Worm (Caenorhabditis elegans): ENCODE results near the gene cyn-11.

cyn-11 gene

DNA sequence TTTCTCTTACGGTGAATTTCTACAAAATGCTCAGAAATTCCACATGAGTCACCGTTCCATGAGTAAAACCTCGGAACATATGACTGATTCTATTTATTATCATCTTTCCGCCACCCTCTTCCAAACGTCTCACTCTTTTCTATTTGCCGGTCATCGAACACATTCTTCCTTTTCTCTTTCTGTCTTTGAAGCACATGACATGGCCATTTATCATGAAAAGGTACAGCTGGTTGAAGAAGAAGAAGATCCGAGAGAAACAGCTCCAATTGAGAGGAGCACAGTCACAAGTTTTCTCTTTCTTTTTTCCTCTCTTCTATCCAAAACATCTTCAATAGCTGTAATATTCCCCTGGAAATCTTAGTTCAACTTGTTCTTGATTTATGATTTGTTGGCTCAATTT lies 9.1 kb downstream of the cyn-11 start, which contains the start of gene cup-16:
Gene cup-16 (plus strand): TSS at position 132 of the 400 bp plus-strand sequence.
- no peak for TF ChIP-seq ztf-29 (GFP tag; IDR thresholded peaks at IDR 0.05)
- no peak for TF ChIP-seq ref-1 (GFP tag; conservative IDR thresholded peaks at IDR 0.05)
- TF ChIP-seq T22C8.4 (GFP tag; IDR thresholded peaks at IDR 0.05) = no peak
- TF ChIP-seq klf-2 (GFP tag; conservative IDR thresholded peaks at IDR 0.05) = no peak
- no peak for TF ChIP-seq tab-1 (GFP tag; IDR thresholded peaks at IDR 0.05)
- no peak for TF ChIP-seq cog-1 (tag; optimal IDR thresholded peaks at IDR 0.05)
- TF ChIP-seq ztf-23 (GFP tag; IDR thresholded peaks at IDR 0.05) = no peak
- TF ChIP-seq med-1 (GFP tag; optimal IDR thresholded peaks at IDR 0.05; ENCODE audit: insufficient read depth) = no peak
- TF ChIP-seq flt-1 (GFP tag; IDR thresholded peaks at IDR 0.05) = no peak

DNA sequence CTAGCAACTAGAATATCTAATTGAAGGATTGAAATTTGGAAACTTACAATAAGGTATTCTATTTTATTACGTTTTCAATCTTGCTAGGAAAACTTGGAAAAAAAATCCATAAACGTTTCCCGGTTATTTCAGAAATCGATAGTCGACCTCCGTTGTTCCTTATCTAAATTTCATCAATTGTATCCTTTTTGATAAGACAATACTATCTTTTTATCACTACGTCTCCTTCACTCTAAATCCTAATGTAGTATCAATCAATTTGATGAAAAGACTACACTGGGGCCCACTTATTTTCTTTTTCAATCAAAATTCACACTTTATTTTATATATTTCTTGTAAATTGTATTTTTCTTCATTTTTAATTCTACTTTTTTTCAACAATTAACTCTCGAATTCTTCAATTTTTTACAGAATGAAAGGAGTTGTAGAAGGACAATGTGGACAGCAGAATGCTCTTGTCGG lies 11.6 kb downstream of the cyn-11 start, which contains the start of gene prx-5:
Gene prx-5 (plus strand): TSS at position 412 of the 462 bp plus-strand sequence.
- TF ChIP-seq flt-1 (GFP tag; IDR thresholded peaks at IDR 0.05) = no peak
- no peak for TF ChIP-seq cog-1 (tag; optimal IDR thresholded peaks at IDR 0.05)
- no peak for TF ChIP-seq med-1 (GFP tag; optimal IDR thresholded peaks at IDR 0.05; ENCODE audit: insufficient read depth)
- no peak for TF ChIP-seq ref-1 (GFP tag; conservative IDR thresholded peaks at IDR 0.05)
- no peak for TF ChIP-seq ztf-29 (GFP tag; IDR thresholded peaks at IDR 0.05)
- no peak for TF ChIP-seq klf-2 (GFP tag; conservative IDR thresholded peaks at IDR 0.05)
- TF ChIP-seq tab-1 (GFP tag; IDR thresholded peaks at IDR 0.05) = no peak
- no peak for TF ChIP-seq T22C8.4 (GFP tag; IDR thresholded peaks at IDR 0.05)
- no peak for TF ChIP-seq ztf-23 (GFP tag; IDR thresholded peaks at IDR 0.05)

DNA sequence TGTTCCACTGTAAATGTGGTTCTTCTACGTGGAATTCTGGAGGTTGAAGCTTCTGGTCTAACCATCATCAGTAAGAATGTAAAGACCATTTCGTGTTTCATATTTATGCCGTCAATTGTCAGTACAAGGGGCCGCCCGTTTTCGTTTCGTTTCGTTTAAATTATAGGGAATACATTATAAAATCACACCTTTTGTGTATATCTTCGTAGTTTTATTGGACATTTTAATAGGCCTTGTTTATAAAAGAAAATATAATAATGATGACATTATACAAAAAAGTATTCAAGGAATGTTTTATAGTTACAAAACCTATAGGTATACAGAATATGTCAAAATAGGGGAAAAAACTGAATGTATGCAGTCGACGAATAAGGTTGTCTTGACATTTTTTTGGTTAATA lies 12.4 kb downstream of the cyn-11 start, which contains the start of gene ceh-7:
Gene ceh-7 (minus strand): TSS at position 101 of the 400 bp plus-strand sequence.
- TF ChIP-seq flt-1 (GFP tag; IDR thresholded peaks at IDR 0.05) (no peak), med-1 (GFP tag; optimal IDR thresholded peaks at IDR 0.05; ENCODE audit: insufficient read depth) (no peak), ztf-23 (GFP tag; IDR thresholded peaks at IDR 0.05) (no peak), T22C8.4 (GFP tag; IDR thresholded peaks at IDR 0.05) (no peak), klf-2 (GFP tag; conservative IDR thresholded peaks at IDR 0.05) (no peak)

DNA sequence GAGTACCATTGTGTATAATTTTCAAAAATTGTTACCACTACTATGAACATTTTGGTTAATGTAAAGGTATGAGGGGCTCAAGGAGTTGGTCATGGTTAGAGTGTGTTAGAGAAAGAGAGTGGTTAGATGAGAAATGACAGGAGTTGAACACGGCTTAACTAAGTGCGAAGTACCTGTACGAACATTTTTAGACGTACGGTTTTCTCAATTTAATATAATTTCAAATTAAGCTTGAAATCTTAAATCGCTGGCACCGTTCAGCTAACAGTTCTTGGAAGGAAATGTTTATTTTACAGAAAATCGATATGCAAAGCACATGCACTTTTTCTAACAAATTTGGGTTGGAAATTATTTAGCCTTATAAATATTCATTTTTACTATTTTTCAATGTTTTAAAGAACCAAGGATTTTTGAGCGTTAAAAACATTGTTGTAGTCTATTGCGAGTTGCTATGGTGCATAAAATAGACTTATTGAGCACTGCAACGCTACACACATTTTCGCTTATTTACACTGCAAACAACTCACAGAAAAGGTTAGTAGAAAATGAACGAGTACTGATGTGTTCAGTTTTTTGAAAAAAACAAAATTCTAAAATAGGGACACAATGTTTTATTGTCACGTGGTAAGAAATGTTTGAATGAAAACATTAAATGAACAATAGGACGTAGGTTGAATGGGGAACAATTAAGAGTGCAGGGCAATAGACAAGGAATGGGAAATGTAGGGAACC lies 14.3 kb downstream of the cyn-11 start, which contains the start of gene sphk-1:
Gene sphk-1 (minus strand): TSS at position 51 of the 732 bp plus-strand sequence.
- TF ChIP-seq ztf-23 (GFP tag; IDR thresholded peaks at IDR 0.05) (no peak), ref-1 (GFP tag; conservative IDR thresholded peaks at IDR 0.05) (no peak), flt-1 (GFP tag; IDR thresholded peaks at IDR 0.05) (no peak), ztf-29 (GFP tag; IDR thresholded peaks at IDR 0.05) (no peak), klf-2 (GFP tag; conservative IDR thresholded peaks at IDR 0.05) (no peak), tab-1 (GFP tag; IDR thresholded peaks at IDR 0.05) (no peak), med-1 (GFP tag; optimal IDR thresholded peaks at IDR 0.05; ENCODE audit: insufficient read depth) (no peak), cog-1 (tag; optimal IDR thresholded peaks at IDR 0.05) (no peak), T22C8.4 (GFP tag; IDR thresholded peaks at IDR 0.05) (no peak)

DNA sequence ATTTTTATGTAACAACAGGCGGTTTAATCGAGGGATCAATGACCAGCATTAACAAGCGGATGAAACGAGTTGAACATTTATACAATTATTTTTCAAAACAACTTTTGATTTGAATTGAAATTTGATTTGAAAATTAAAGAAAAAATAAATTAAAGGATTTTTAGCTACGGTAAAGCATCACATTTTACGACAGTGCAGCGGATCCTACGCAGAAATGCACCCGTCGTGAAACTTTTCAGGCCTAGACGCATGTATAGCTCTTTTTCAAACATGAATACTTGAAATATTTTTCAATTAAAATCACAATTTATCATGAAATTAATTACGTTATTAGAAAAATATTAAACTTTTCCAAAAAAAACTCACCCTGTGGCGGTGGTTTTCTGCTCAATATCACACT lies 15.0 kb downstream of the cyn-11 start:
- TF ChIP-seq cog-1 (tag; optimal IDR thresholded peaks at IDR 0.05) (no peak), med-1 (GFP tag; optimal IDR thresholded peaks at IDR 0.05; ENCODE audit: insufficient read depth) (no peak), flt-1 (GFP tag; IDR thresholded peaks at IDR 0.05) (no peak), ztf-29 (GFP tag; IDR thresholded peaks at IDR 0.05) (no peak), ztf-23 (GFP tag; IDR thresholded peaks at IDR 0.05) (no peak), ref-1 (GFP tag; conservative IDR thresholded peaks at IDR 0.05) (no peak), tab-1 (GFP tag; IDR thresholded peaks at IDR 0.05) (no peak), T22C8.4 (GFP tag; IDR thresholded peaks at IDR 0.05) (no peak), klf-2 (GFP tag; conservative IDR thresholded peaks at IDR 0.05) (no peak)

DNA sequence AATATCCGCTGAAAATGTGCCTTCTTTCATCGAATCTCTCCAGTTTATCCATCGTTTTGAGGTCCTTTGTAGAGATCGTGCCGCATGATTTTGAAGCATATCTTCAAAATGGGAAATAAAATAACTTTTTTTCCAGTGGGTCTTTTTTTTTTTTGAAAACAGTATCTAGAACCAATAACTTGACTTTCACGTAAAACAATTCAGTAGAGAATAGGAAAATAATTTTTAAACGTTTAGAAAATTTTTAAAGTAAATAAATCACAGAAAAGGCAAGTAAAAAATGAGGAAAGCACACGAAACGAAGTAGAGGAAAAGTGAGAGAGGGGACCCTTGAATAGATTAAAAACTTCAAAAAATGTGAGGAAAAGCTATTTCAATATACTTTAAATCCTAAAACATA lies 17.3 kb downstream of the cyn-11 start, which contains the start of gene chdh-1:
Gene chdh-1 (minus strand): TSS at position 101 of the 400 bp plus-strand sequence.
- no peak for TF ChIP-seq ztf-23 (GFP tag; IDR thresholded peaks at IDR 0.05)

DNA sequence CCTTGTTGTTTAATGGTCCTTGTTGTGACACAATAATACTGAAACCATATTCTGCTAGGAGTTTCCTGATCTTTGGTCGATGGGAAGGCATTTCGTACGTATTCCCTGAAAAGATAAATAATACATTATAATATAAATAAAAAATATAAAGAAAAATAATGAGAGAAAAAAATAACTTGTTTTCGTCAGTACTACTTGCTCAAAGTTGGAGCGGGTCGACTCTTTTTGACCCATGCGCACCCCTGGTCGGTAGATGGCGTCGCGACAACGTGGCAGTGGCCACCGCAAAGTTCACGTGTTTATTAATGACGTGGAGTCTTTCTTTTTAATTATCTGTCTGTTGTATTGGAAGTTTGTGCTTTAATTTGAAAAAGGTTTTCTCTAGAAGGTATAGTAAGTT lies 20.3 kb downstream of the cyn-11 start, which contains the start of gene C34C6.10:
Gene C34C6.10 (minus strand): TSS at position 101 of the 400 bp plus-strand sequence.
- TF ChIP-seq ref-1 (GFP tag; conservative IDR thresholded peaks at IDR 0.05) (no peak), med-1 (GFP tag; optimal IDR thresholded peaks at IDR 0.05; ENCODE audit: insufficient read depth) (no peak), T22C8.4 (GFP tag; IDR thresholded peaks at IDR 0.05) (no peak), cog-1 (tag; optimal IDR thresholded peaks at IDR 0.05) (no peak), ztf-29 (GFP tag; IDR thresholded peaks at IDR 0.05) (no peak), flt-1 (GFP tag; IDR thresholded peaks at IDR 0.05) (no peak), klf-2 (GFP tag; conservative IDR thresholded peaks at IDR 0.05) (no peak), ztf-23 (GFP tag; IDR thresholded peaks at IDR 0.05) (no peak), tab-1 (GFP tag; IDR thresholded peaks at IDR 0.05) (no peak)

DNA sequence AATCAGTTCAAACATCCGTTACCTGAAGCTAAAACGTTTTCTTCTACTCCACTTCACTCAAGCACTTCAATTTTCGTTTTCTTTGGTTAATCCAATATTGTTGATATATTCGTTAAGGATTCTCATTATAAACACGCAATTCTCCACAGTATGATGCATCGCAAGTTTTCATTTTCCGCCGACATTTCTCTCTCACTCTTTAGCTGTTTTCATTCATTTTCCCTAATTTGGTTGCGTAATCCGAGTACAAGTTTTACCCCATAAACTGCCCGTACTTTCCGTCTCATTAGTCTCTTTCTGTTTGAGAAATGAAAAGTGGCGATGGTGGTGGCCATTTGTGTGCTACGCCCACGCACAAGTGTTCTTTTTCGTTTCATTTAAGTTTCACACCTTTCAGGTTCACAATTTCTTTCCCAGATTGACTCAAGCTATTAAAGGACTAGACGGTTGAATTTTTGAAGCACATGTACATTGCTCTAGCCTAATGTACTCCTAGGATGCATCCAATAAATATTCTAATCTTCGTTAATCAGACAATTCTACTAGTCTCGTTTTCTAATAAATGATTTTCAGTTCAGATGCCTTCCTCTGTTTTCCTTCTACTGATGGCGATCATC lies 24.6 kb downstream of the cyn-11 start, which contains the start of gene C34C6.3:
Gene C34C6.3 (plus strand): TSS at position 567 of the 617 bp plus-strand sequence.
- no peak for TF ChIP-seq ref-1 (GFP tag; conservative IDR thresholded peaks at IDR 0.05)
- no peak for TF ChIP-seq med-1 (GFP tag; optimal IDR thresholded peaks at IDR 0.05; ENCODE audit: insufficient read depth)
- TF ChIP-seq ztf-23 (GFP tag; IDR thresholded peaks at IDR 0.05) = no peak
- no peak for TF ChIP-seq tab-1 (GFP tag; IDR thresholded peaks at IDR 0.05)
- TF ChIP-seq ztf-29 (GFP tag; IDR thresholded peaks at IDR 0.05) = no peak
- TF ChIP-seq cog-1 (tag; optimal IDR thresholded peaks at IDR 0.05) = no peak
- no peak for TF ChIP-seq klf-2 (GFP tag; conservative IDR thresholded peaks at IDR 0.05)
- no peak for TF ChIP-seq T22C8.4 (GFP tag; IDR thresholded peaks at IDR 0.05)
- TF ChIP-seq flt-1 (GFP tag; IDR thresholded peaks at IDR 0.05) = no peak

DNA sequence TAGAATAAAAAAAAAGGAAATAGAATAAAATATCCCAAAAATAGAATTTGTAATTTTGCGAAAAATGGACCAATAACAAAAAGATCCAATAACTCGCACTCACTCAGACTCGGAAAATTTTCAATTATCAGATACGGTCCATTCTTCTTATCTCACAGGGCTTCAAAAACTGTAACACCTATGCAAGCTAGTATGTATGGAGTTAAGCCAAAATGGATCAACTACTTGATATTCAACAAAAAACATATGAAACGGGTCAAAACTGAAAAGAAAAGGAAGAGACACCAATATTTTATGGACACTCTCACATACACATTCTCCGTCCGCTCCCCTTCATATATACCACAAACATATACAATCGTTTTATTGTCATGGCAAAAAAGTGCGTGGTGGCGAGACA lies 30.5 kb downstream of the cyn-11 start, which contains the start of gene C34C6.9:
Gene C34C6.9 (plus strand): TSS at position 301 of the 400 bp plus-strand sequence.
- TF ChIP-seq ztf-29 (GFP tag; IDR thresholded peaks at IDR 0.05) (no peak), T22C8.4 (GFP tag; IDR thresholded peaks at IDR 0.05) (no peak), klf-2 (GFP tag; conservative IDR thresholded peaks at IDR 0.05) (no peak), ztf-23 (GFP tag; IDR thresholded peaks at IDR 0.05) (no peak), cog-1 (tag; optimal IDR thresholded peaks at IDR 0.05) (no peak), flt-1 (GFP tag; IDR thresholded peaks at IDR 0.05) (no peak), med-1 (GFP tag; optimal IDR thresholded peaks at IDR 0.05; ENCODE audit: insufficient read depth) (no peak), tab-1 (GFP tag; IDR thresholded peaks at IDR 0.05) (no peak), ref-1 (GFP tag; conservative IDR thresholded peaks at IDR 0.05) (no peak)

Measured in whole organism, midembryonic.